Worm (Caenorhabditis elegans) whole organism, early embryonic: ENCODE results near the gene tmem-138.

Experiments used
- B0310.2 ChIP-seq: sonication (generic microtip); optimal IDR thresholded peaks from 2 replicates; lab custom pipeline; 2016; ENCODE audit warnings: mild to moderate bottlenecking, missing genetic modification characterization, missing compliant biosample characterization
- F13C5.2 ChIP-seq: sonication (generic microtip); optimal IDR thresholded peaks from 2 replicates; lab custom pipeline; 2017; ENCODE audit warnings: mild to moderate bottlenecking, missing genetic modification characterization, inconsistent platforms, missing compliant biosample characterization
- aly-1 ChIP-seq: sonication (generic microtip); optimal IDR thresholded peaks from 2 replicates; lab custom pipeline; 2016; ENCODE audit warnings: missing genetic modification characterization, missing compliant biosample characterization
- ama-1 ChIP-seq: fragments of 150-350 bp; optimal IDR thresholded peaks from 2 replicates; lab custom pipeline; 2014
- ceh-13 ChIP-seq: fragments of 200-800 bp; sonication (Bioruptor generic); optimal IDR thresholded peaks from 2 replicates; lab custom pipeline; 2018; ENCODE audit warnings: mild to moderate bottlenecking, missing genetic modification characterization, missing compliant biosample characterization
- ets-7 ChIP-seq: sonication (generic microtip); optimal IDR thresholded peaks from 2 replicates; lab custom pipeline; 2016; ENCODE audit warnings: missing genotype, missing genetic modification characterization, missing compliant biosample characterization
- flt-1 ChIP-seq: fragments of 200-800 bp; sonication (Bioruptor generic); IDR thresholded peaks from 2 replicates; pipeline ENCODE4 v1.3.6; 2022; ENCODE audit warnings: missing genetic modification characterization, missing compliant biosample characterization
- tbx-11 ChIP-seq: fragments of 200-800 bp; sonication (Bioruptor generic); IDR thresholded peaks from 2 replicates; pipeline ENCODE4 v1.3.6; 2022; ENCODE audit warnings: missing genetic modification characterization, missing compliant biosample characterization
- tbx-37 ChIP-seq: fragments of 200-800 bp; sonication (Bioruptor generic); conservative IDR thresholded peaks from 2 replicates; pipeline ENCODE4 v1.3.6; 2022; ENCODE audit warnings: missing genetic modification reagents, missing genetic modification characterization, missing compliant biosample characterization
- tra-4 ChIP-seq: sonication (generic microtip); optimal IDR thresholded peaks from 2 replicates; lab custom pipeline; 2017; ENCODE audit warnings: missing genetic modification characterization, missing compliant biosample characterization

DNA sequence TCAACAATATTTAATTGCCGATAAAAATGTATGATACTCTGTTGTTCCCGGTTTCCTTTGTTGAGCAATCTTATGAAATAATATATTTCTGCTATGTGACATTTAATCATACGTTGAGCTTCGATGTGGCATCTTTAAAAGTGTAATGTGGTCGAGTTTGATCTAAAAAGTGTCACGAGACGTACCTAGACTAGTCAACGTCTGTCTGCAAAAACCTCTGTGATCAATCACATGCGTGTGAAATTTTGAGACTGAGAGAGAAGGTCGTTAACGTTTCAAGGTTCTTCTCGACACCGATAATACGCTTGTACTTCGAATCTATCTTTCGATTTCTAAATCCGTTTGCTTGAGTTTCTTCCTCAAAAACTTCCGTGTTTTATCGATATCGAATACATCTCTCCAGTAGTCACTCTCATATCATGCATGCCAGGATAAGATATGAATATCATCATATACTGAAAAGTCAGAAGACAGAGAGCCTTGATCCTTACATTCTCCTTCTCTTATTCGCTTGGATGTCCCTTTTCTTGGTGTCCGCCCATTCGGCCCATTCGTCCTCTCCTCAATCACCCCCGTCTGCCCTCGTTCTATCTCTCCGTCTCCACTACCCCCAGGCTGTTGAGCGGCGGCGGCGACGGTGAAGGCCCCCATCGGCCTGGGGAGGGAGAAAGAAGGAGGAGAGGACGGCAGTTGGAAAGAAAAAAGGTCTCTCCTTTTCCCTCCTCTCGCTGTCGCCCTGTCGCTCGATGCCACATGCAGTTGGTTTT lies 28.7 kb upstream of the tmem-138 start:
- TF ChIP-seq ama-1 (lab: Kevin White, UChicago) (no peak), B0310.2 (no peak), tbx-37 (GFP tag; lab: Robert Waterston, UW) (peak; percentile 50; the same call in 1 of the 2 replicates), ceh-13 (GFP tag; lab: Kevin White, UChicago) (no peak), tra-4 (tag; lab: Kevin White, UChicago) (no peak), aly-1 (tag; lab: Kevin White, UChicago) (peak; percentile 76), flt-1 (0 out of 2 replicates have a peak, but pooled peaks have one; percentile 43), ets-7 (peak; percentile 35), F13C5.2 (tag; lab: Kevin White, UChicago) (peak; percentile 64), tbx-11 (GFP tag; lab: Robert Waterston, UW) (no peak)
